Worm (Caenorhabditis elegans): ENCODE measurements around the gene B0001.3.

DNA sequence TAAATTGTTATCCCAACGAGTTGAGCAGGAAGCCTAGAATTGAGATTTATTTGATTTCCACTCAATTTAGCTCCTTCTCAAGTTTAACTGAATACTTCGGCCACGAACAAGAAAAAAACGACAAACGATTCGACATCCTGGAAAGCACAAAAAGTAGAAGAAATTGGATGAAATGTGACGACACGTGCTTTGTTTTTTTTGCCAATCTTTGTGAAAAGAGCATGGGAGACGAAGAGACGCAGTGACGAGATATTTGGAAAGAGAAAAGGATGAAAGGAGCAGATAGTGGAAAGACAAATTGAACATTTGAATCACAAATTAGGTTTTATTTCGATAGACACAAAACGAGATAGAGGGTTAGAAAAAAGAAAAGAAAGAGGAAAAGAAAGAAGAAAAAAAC is 31.0 kb downstream of the B0001.3 start:
- TF ChIP-seq unc-130 (GFP tag; optimal IDR thresholded peaks at IDR 0.05) (no peak), nhr-111 (GFP tag; optimal IDR thresholded peaks at IDR 0.05) (no peak), hlh-30 (tag; optimal IDR thresholded peaks at IDR 0.05; ENCODE audit: insufficient read depth) (peak; percentile 34), snpc-4 (tag; optimal IDR thresholded peaks at IDR 0.05) (no peak), fos-1 (tag; optimal IDR thresholded peaks at IDR 0.05) (no peak), mdl-1 (tag; optimal IDR thresholded peaks at IDR 0.05) (peak in 1 of 2 experiments; percentile 24), nhr-76 (tag; optimal IDR thresholded peaks at IDR 0.05) (no peak), Y48G9A.11 (GFP tag; IDR thresholded peaks at IDR 0.05) (no peak), set-16 (GFP tag; IDR thresholded peaks at IDR 0.05) (no peak)

Data from whole organism, L4 larva.